Fruit fly (Drosophila melanogaster): ENCODE results near the gene CG17786.

- TF ChIP-seq Mnt (GFP tag; optimal IDR thresholded peaks at IDR 0.05) (no peak), CG14711 (tag; optimal IDR thresholded peaks at IDR 0.05) (no peak), cic (GFP tag; optimal IDR thresholded peaks at IDR 0.05) (no peak), CG5204 (GFP tag; optimal IDR thresholded peaks at IDR 0.05) (no peak), Hr96 (GFP tag; optimal IDR thresholded peaks at IDR 0.05) (no peak), CG11617 (GFP tag; optimal IDR thresholded peaks at IDR 0.05) (no peak)
These were observed 15.8 kb downstream of the CG17786 start for dm6 chr3R:24202723-24203122.
